Worm (Caenorhabditis elegans): Measurements from ENCODE around the gene F09E10.6.

ce11 chrX:1479190-1479589 is 18.3 kb downstream of the F09E10.6 start, which contains the start of gene acly-1:
- TF ChIP-seq ama-1 (optimal IDR thresholded peaks at IDR 0.05) (no peak), hmg-4 (GFP tag; optimal IDR thresholded peaks at IDR 0.05) (no peak), flt-1 (GFP tag; IDR thresholded peaks at IDR 0.05) (no peak), scrt-1 (GFP tag; IDR thresholded peaks at IDR 0.05) (no peak), hmbx-1 (tag; optimal IDR thresholded peaks at IDR 0.05) (no peak), tbx-11 (GFP tag; IDR thresholded peaks at IDR 0.05) (no peak)

Measured in whole organism, early embryonic.